Worm (Caenorhabditis elegans): ENCODE results near the gene lgc-27.

The lgc-27 gene

ce11 chrII:4674188-4674587 lies 25.3 kb downstream of the lgc-27 start:
- TF ChIP-seq F57A8.1 (GFP tag; optimal IDR thresholded peaks at IDR 0.05) (no peak), mcd-1 (GFP tag; IDR thresholded peaks at IDR 0.05) (no peak), K11D2.4 (GFP tag; IDR thresholded peaks at IDR 0.05) (no peak), nhr-80 (tag; optimal IDR thresholded peaks at IDR 0.05) (peak; percentile 74), ztf-22 (GFP tag; optimal IDR thresholded peaks at IDR 0.05) (no peak), chd-7 (tag; optimal IDR thresholded peaks at IDR 0.05) (no peak)

ce11 chrII:4675481-4675880 lies 26.6 kb downstream of the lgc-27 start, which contains the start of gene T05A7.3:
Gene T05A7.3, plus strand, starts transcription at chrII:4675781.
- no peak for TF ChIP-seq attf-6 (GFP tag; IDR thresholded peaks at IDR 0.05)
- TF ChIP-seq ceh-27 (GFP tag; optimal IDR thresholded peaks at IDR 0.05): no peak
- TF ChIP-seq lin-54 (GFP tag; optimal IDR thresholded peaks at IDR 0.05): no peak
- TF ChIP-seq bed-1 (GFP tag; IDR thresholded peaks at IDR 0.05): no peak
- no peak for TF ChIP-seq madf-3 (GFP tag; IDR thresholded peaks at IDR 0.05)

- TF ChIP-seq mes-4 (tag; optimal IDR thresholded peaks at IDR 0.05) (no peak), lin-54 (GFP tag; optimal IDR thresholded peaks at IDR 0.05) (no peak), dpl-1 (GFP tag; optimal IDR thresholded peaks at IDR 0.05) (no peak), nhr-27 (tag; optimal IDR thresholded peaks at IDR 0.05) (no peak), mxl-1 (tag; optimal IDR thresholded peaks at IDR 0.05) (no peak), D2030.7 (GFP tag; IDR thresholded peaks at IDR 0.05) (no peak), T07F8.4 (tag; optimal IDR thresholded peaks at IDR 0.05) (no peak), snpc-1.3 (tag; optimal IDR thresholded peaks at IDR 0.05; ENCODE audit: insufficient read depth) (no peak), madf-6 (GFP tag; IDR thresholded peaks at IDR 0.05) (no peak), dox-1 (GFP tag; IDR thresholded peaks at IDR 0.05) (no peak), T26A5.8 (tag; optimal IDR thresholded peaks at IDR 0.05) (no peak), B0019.2 (GFP tag; conservative IDR thresholded peaks at IDR 0.05) (no peak), ztf-26 (tag; optimal IDR thresholded peaks at IDR 0.05) (no peak), hmg-20 (GFP tag; IDR thresholded peaks at IDR 0.05) (no peak), tlf-1 (GFP tag; optimal IDR thresholded peaks at IDR 0.05) (no peak), snpc-4 (GFP tag; optimal IDR thresholded peaks at IDR 0.05) (no peak), snpc-4 (tag; optimal IDR thresholded peaks at IDR 0.05) (no peak), ceh-91 (GFP tag; IDR thresholded peaks at IDR 0.05) (no peak), nfya-1 (tag; optimal IDR thresholded peaks at IDR 0.05; ENCODE audit: borderline replicate concordance, insufficient read depth) (no peak)
Observed at ce11 chrII:4676241-4676640, 27.4 kb downstream of the lgc-27 start.

ce11 chrII:4677916-4678315 lies 29.0 kb downstream of the lgc-27 start, which contains the start of gene T05A7.1:
Gene T05A7.1, plus strand, starts transcription at chrII:4678216.
- no peak for TF ChIP-seq xnd-1 (tag; optimal IDR thresholded peaks at IDR 0.05)
- TF ChIP-seq rpc-1 (optimal IDR thresholded peaks at IDR 0.05): no peak
- no peak for TF ChIP-seq rpc-1 (tag; optimal IDR thresholded peaks at IDR 0.05)
- TF ChIP-seq let-526 (GFP tag; IDR thresholded peaks at IDR 0.05): no peak
- no peak for TF ChIP-seq C06A6.2 (GFP tag; conservative IDR thresholded peaks at IDR 0.05)
- TF ChIP-seq efl-1 (GFP tag; optimal IDR thresholded peaks at IDR 0.05): no peak
- TF ChIP-seq atf-7 (tag; optimal IDR thresholded peaks at IDR 0.05): no peak
- TF ChIP-seq egrh-3 (GFP tag; IDR thresholded peaks at IDR 0.05): no peak
- no peak for TF ChIP-seq tbx-9 (tag; optimal IDR thresholded peaks at IDR 0.05; ENCODE audit: borderline replicate concordance)
- TF ChIP-seq ztf-26 (tag; optimal IDR thresholded peaks at IDR 0.05): no peak
- TF ChIP-seq zim-3 (tag; optimal IDR thresholded peaks at IDR 0.05): no peak
- TF ChIP-seq lin-40 (tag; optimal IDR thresholded peaks at IDR 0.05): no peak
- no peak for TF ChIP-seq mel-28 (tag; optimal IDR thresholded peaks at IDR 0.05; ENCODE audit: borderline replicate concordance)
